Worm (Caenorhabditis elegans) whole organism, late embryonic: ENCODE results near the gene smg-9.

ENCODE experiments used
- C08G9.2 ChIP-seq: sonication (generic microtip); optimal IDR thresholded peaks from 2 replicates; lab custom pipeline; 2016; ENCODE audit warnings: mild to moderate bottlenecking, missing genetic modification characterization, moderate library complexity, missing compliant biosample characterization
- F13H6.1 ChIP-seq: sonication (generic microtip); optimal IDR thresholded peaks from 2 replicates; lab custom pipeline; 2016; ENCODE audit warnings: missing genetic modification characterization, missing compliant biosample characterization
- T23F11.4 ChIP-seq: fragments of 200-800 bp; sonication (Bioruptor generic); optimal IDR thresholded peaks from 2 replicates; lab custom pipeline; 2018; ENCODE audit warnings: mild to moderate bottlenecking, missing genetic modification characterization, missing compliant biosample characterization
- ama-1 ChIP-seq: fragments of 150-350 bp; optimal IDR thresholded peaks from 2 replicates; lab custom pipeline; 2014
- ceh-19 ChIP-seq: fragments of 200-800 bp; sonication (Bioruptor generic); optimal IDR thresholded peaks from 2 replicates; lab custom pipeline; 2018; ENCODE audit warnings: mild to moderate bottlenecking, missing genetic modification characterization, missing compliant biosample characterization
- ceh-2 ChIP-seq: sonication (generic microtip); optimal IDR thresholded peaks from 2 replicates; lab custom pipeline; 2016; ENCODE audit warnings: missing genotype, missing genetic modification characterization, missing compliant biosample characterization
- ceh-22 ChIP-seq: sonication (generic microtip); optimal IDR thresholded peaks from 2 replicates; lab custom pipeline; 2017; ENCODE audit warnings: missing biosample characterization, missing genetic modification characterization
- ceh-30 ChIP-seq: fragments of 150-350 bp; optimal IDR thresholded peaks from 2 replicates; lab custom pipeline; 2014; ENCODE audit warnings: missing biosample characterization, missing genetic modification characterization
- ceh-34 ChIP-seq: sonication (generic microtip); optimal IDR thresholded peaks from 2 replicates; lab custom pipeline; 2016; ENCODE audit warnings: mild to moderate bottlenecking, missing genetic modification characterization, missing compliant biosample characterization
- ceh-45 ChIP-seq: fragments of 200-800 bp; sonication (Bioruptor generic); IDR thresholded peaks from 2 replicates; pipeline ENCODE4 v1.3.6; 2022; ENCODE audit warnings: missing genetic modification reagents, missing genetic modification characterization, missing compliant biosample characterization
- ceh-6 ChIP-seq: fragments of 200-800 bp; sonication (Bioruptor generic); optimal IDR thresholded peaks from 2 replicates; lab custom pipeline; 2018; ENCODE audit warnings: mild to moderate bottlenecking, missing genetic modification characterization, missing compliant biosample characterization
- ceh-9 ChIP-seq: sonication (generic microtip); optimal IDR thresholded peaks from 2 replicates; lab custom pipeline; 2016; ENCODE audit warnings: mild to moderate bottlenecking, missing genetic modification characterization, inconsistent platforms, missing compliant biosample characterization
- che-1 ChIP-seq: sonication (generic microtip); optimal IDR thresholded peaks from 2 replicates; lab custom pipeline; 2016; ENCODE audit warnings: mild to moderate bottlenecking, missing genetic modification characterization, missing compliant biosample characterization
- dve-1 ChIP-seq: sonication (generic microtip); optimal IDR thresholded peaks from 2 replicates; lab custom pipeline; 2017; ENCODE audit warnings: antibody characterized with exemption, mild to moderate bottlenecking, missing genetic modification characterization, missing compliant biosample characterization
- elt-2 ChIP-seq: sonication (generic microtip); optimal IDR thresholded peaks from 2 replicates; lab custom pipeline; 2016; ENCODE audit warnings: missing genetic modification reagents, missing genetic modification characterization, missing compliant biosample characterization
- ets-4 ChIP-seq: sonication (generic microtip); optimal IDR thresholded peaks from 2 replicates; lab custom pipeline; 2016; ENCODE audit warnings: missing genetic modification characterization, missing compliant biosample characterization
- fkh-10 ChIP-seq: fragments of 150-350 bp; optimal IDR thresholded peaks from 2 replicates; lab custom pipeline; 2014; ENCODE audit warnings: missing biosample characterization, missing genetic modification reagents, missing genetic modification characterization
- hlh-13 ChIP-seq: fragments of 200-800 bp; sonication (Bioruptor generic); optimal IDR thresholded peaks from 2 replicates; lab custom pipeline; 2018; ENCODE audit warnings: mild to moderate bottlenecking, missing genetic modification characterization, missing compliant biosample characterization
- hlh-15 ChIP-seq: sonication (generic microtip); optimal IDR thresholded peaks from 2 replicates; lab custom pipeline; 2016; ENCODE audit warnings: missing genetic modification characterization, missing compliant biosample characterization
- hlh-8 ChIP-seq: sonication (generic microtip); optimal IDR thresholded peaks from 2 replicates; lab custom pipeline; 2016; ENCODE audit warnings: missing genotype, missing genetic modification characterization, missing compliant biosample characterization
- lin-11 ChIP-seq: fragments of 200-800 bp; sonication (Bioruptor generic); optimal IDR thresholded peaks from 2 replicates; lab custom pipeline; 2018; ENCODE audit warnings: mild to moderate bottlenecking, missing genetic modification characterization, missing compliant biosample characterization
- madf-2 ChIP-seq: sonication (generic microtip); optimal IDR thresholded peaks from 2 replicates; lab custom pipeline; 2017; ENCODE audit warnings: missing genetic modification characterization, missing compliant biosample characterization
- nfya-1 ChIP-seq: sonication (generic microtip); optimal IDR thresholded peaks from 2 replicates; lab custom pipeline; 2017; ENCODE audit warnings: missing genetic modification characterization, mild to moderate bottlenecking, missing compliant biosample characterization, antibody characterized with exemption, moderate library complexity
- nhr-232 ChIP-seq: sonication (generic microtip); optimal IDR thresholded peaks from 2 replicates; lab custom pipeline; 2016; ENCODE audit warnings: missing genetic modification characterization, missing compliant biosample characterization
- npax-4 ChIP-seq: sonication (generic microtip); optimal IDR thresholded peaks from 2 replicates; lab custom pipeline; 2016; ENCODE audit warnings: missing genetic modification characterization, missing compliant biosample characterization
- odd-2 ChIP-seq: sonication (generic microtip); optimal IDR thresholded peaks from 2 replicates; lab custom pipeline; 2017; ENCODE audit warnings: antibody characterized with exemption, mild to moderate bottlenecking, missing genetic modification characterization, missing compliant biosample characterization
- pag-3 ChIP-seq: sonication (generic microtip); optimal IDR thresholded peaks from 2 replicates; lab custom pipeline; 2016; ENCODE audit warnings: missing compliant biosample characterization, missing genetic modification characterization, borderline replicate concordance
- pat-9 ChIP-seq: fragments of 200-800 bp; sonication (Bioruptor generic); optimal IDR thresholded peaks from 2 replicates; lab custom pipeline; 2018; ENCODE audit warnings: mild to moderate bottlenecking, missing genetic modification characterization, moderate library complexity, missing compliant biosample characterization
- pqm-1 ChIP-seq: sonication (generic microtip); optimal IDR thresholded peaks from 2 replicates; lab custom pipeline; 2016; ENCODE audit warnings: missing genetic modification characterization, missing compliant biosample characterization
- ref-2 ChIP-seq: sonication (generic microtip); optimal IDR thresholded peaks from 2 replicates; lab custom pipeline; 2016; ENCODE audit warnings: missing genetic modification characterization, missing compliant biosample characterization
- sox-2 ChIP-seq: fragments of 200-800 bp; sonication (Bioruptor generic); IDR thresholded peaks from 2 replicates; pipeline ENCODE4 v1.3.6; 2022; ENCODE audit warnings: missing genetic modification reagents, missing genetic modification characterization, missing compliant biosample characterization
- tbx-2 ChIP-seq: sonication (generic microtip); optimal IDR thresholded peaks from 2 replicates; lab custom pipeline; 2016; ENCODE audit warnings: missing genetic modification characterization, missing compliant biosample characterization
- tbx-7 ChIP-seq: sonication (generic microtip); optimal IDR thresholded peaks from 2 replicates; lab custom pipeline; 2016; ENCODE audit warnings: missing genotype, missing genetic modification characterization, missing compliant biosample characterization
- ttx-3 ChIP-seq: sonication (generic microtip); optimal IDR thresholded peaks from 2 replicates; lab custom pipeline; 2016; ENCODE audit warnings: missing genetic modification reagents, missing genetic modification characterization, missing compliant biosample characterization
- unc-86 ChIP-seq: sonication (generic microtip); optimal IDR thresholded peaks from 2 replicates; lab custom pipeline; 2016; ENCODE audit warnings: missing genetic modification characterization, missing compliant biosample characterization
- zip-5 ChIP-seq: sonication (generic microtip); optimal IDR thresholded peaks from 2 replicates; lab custom pipeline; 2016; ENCODE audit warnings: missing genetic modification characterization, missing compliant biosample characterization

Gene smg-9

DNA sequence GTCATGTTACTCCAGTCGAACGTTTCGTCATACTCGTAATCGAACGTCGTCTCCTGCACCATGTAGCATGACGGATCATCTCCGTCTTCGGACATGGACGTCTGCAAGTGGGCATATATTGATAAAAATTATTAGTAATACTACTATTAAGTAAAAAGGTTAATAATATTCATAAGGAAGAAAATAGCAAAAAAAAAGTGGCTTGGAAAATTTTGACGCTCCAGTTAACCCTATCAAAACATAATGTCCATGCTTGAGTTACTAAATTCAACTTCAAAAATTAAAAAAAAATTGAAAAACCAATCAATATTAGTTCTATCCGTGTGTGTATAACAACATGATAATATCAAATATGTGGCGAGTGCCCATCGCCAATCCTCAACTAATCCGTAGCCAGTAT is 13.5 kb downstream of the smg-9 start, which contains the start of gene npr-34:
Gene npr-34, minus strand, starts transcription at position 101 of the 400 bp plus-strand sequence.
- TF ChIP-seq lin-11 (tag; lab: Kevin White, UChicago) (no peak), nhr-232 (tag; lab: Kevin White, UChicago) (no peak), T23F11.4 (GFP tag; lab: Kevin White, UChicago) (no peak), npax-4 (tag; lab: Kevin White, UChicago) (no peak), ref-2 (no peak), ceh-34 (tag; lab: Kevin White, UChicago) (no peak), ceh-19 (GFP tag; lab: Kevin White, UChicago) (no peak), F13H6.1 (tag; lab: Kevin White, UChicago) (no peak), hlh-8 (tag; lab: Kevin White, UChicago) (no peak), C08G9.2 (tag; lab: Kevin White, UChicago) (no peak), unc-86 (no peak), ceh-9 (tag; lab: Kevin White, UChicago) (no peak), ceh-22 (no peak), ceh-45 (GFP tag; lab: Robert Waterston, UW) (no peak), hlh-15 (tag; lab: Kevin White, UChicago) (no peak)
- TF ChIP-seq, all 69 proteins: peak for 0

DNA sequence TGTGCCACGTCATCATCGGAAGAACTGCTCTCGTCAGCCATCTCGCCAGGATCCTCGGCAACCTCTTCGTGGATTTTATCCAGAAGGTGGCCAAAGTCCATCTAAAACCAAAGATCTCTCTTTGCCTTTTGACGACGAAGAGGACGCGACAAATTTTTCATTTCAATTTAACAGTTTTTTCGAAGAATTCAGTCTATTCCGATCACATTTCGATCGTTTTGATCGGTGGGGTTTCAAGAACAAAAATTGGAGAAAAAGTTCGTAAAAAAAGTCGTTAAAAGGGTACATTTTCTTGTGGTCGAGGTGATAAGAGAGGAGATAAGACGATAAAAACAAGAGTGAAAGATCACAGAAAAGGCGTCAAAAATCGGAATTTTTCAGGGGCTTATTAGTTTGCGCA is 19.2 kb downstream of the smg-9 start, which contains the start of gene glna-1:
Gene glna-1, minus strand, starts transcription at position 101 of the 400 bp plus-strand sequence.
- TF ChIP-seq ref-2, result no peak
- no peak for TF ChIP-seq ama-1 (lab: Kevin White, UChicago)
- no peak for TF ChIP-seq tbx-2 (tag; lab: Kevin White, UChicago)
- TF ChIP-seq zip-5, result no peak
- no peak for TF ChIP-seq madf-2 (tag; lab: Kevin White, UChicago)
- no peak for TF ChIP-seq tbx-7
- TF ChIP-seq ttx-3 (tag; lab: Kevin White, UChicago), result no peak
- no peak for TF ChIP-seq ceh-2
- TF ChIP-seq ceh-19 (GFP tag; lab: Kevin White, UChicago), result no peak
- TF ChIP-seq ets-4 (tag; lab: Kevin White, UChicago), result no peak
- no peak for TF ChIP-seq odd-2
- TF ChIP-seq hlh-13 (GFP tag; lab: Kevin White, UChicago), result no peak

DNA sequence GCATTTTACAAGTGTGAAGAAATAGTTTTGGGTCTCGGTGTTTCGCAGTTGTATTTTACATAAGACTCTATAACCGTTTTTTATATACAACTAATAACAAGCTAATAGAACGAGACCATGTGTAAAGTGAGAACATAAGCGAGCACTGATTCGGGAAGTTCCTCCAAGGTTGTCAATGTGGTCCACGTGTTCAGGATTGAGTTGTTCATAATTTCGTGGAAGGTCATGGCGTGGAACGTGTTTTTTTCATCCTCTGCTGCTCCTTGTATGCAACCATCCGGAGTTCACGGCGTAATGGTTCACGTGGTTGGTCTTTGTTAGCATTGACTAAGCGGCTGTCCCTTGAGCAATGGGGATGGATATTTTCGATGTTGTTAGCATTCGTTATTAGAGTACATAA is 24.5 kb downstream of the smg-9 start:
- TF ChIP-seq F13H6.1 (tag; lab: Kevin White, UChicago) (no peak), pag-3 (tag; lab: Kevin White, UChicago) (no peak), elt-2 (tag; lab: Kevin White, UChicago) (no peak), sox-2 (GFP tag; lab: Robert Waterston, UW) (no peak), hlh-15 (tag; lab: Kevin White, UChicago) (no peak), dve-1 (tag; lab: Kevin White, UChicago) (no peak), unc-86 (no peak), ets-4 (tag; lab: Kevin White, UChicago) (no peak), ama-1 (lab: Kevin White, UChicago) (no peak), C08G9.2 (tag; lab: Kevin White, UChicago) (no peak), pqm-1 (tag; lab: Kevin White, UChicago) (no peak), fkh-10 (GFP tag; lab: Kevin White, UChicago) (no peak), che-1 (tag; lab: Kevin White, UChicago) (no peak), pat-9 (tag; lab: Kevin White, UChicago) (no peak), ceh-6 (no peak), ceh-30 (tag; lab: Kevin White, UChicago) (no peak), ceh-19 (GFP tag; lab: Kevin White, UChicago) (no peak), odd-2 (no peak)

DNA sequence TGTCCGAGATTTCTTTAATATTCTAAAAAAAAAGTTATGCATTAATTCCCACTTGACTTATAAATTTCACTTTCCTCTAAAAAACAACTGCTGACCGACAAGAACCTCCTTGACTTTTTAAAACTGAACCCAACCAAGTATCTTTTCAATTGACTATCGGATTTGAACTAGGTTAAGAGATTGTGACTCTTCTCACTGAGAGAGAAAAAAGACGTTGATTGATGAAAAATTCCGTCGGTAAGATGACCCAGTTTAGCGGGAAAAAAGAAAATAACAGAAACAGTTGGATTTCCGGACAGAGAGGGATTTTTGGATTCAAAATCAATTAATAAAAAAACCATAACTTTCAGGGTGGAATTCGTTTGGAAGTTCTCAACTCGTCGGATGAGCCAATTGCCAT is 46.2 kb downstream of the smg-9 start:
- TF ChIP-seq F13H6.1 (tag; lab: Kevin White, UChicago) (no peak), hlh-8 (tag; lab: Kevin White, UChicago) (no peak), tbx-7 (no peak), C08G9.2 (tag; lab: Kevin White, UChicago) (no peak), nfya-1 (tag; lab: Kevin White, UChicago) (no peak), unc-86 (no peak), ceh-2 (no peak), ceh-19 (GFP tag; lab: Kevin White, UChicago) (no peak), sox-2 (GFP tag; lab: Robert Waterston, UW) (no peak), ceh-30 (tag; lab: Kevin White, UChicago) (no peak)
